Worm (Caenorhabditis elegans) whole organism, L3 larva: ENCODE measurements around the gene D1005.5.

Experiments used
- ama-1 ChIP-seq: fragments of 150-350 bp; optimal IDR thresholded peaks from 2 replicates; lab custom pipeline; 2018
- fos-1 ChIP-seq: fragments of 150-350 bp; optimal IDR thresholded peaks from 2 replicates; lab custom pipeline; 2014; ENCODE audit warnings: missing biosample characterization, missing genetic modification characterization
- lin-39 ChIP-seq: fragments of 150-350 bp; optimal IDR thresholded peaks from 2 replicates; lab custom pipeline; 2018; ENCODE audit warnings: missing biosample characterization, missing genetic modification reagents, missing genetic modification characterization
- nhr-28 ChIP-seq: fragments of 150-350 bp; optimal IDR thresholded peaks from 2 replicates; lab custom pipeline; 2014; ENCODE audit warnings: missing biosample characterization, missing genetic modification characterization
- nhr-76 ChIP-seq: fragments of 150-350 bp; sonication (generic microtip); optimal IDR thresholded peaks from 5 replicates; lab custom pipeline; 2014; ENCODE audit warnings: missing biosample characterization, missing genetic modification characterization

- TF ChIP-seq nhr-76 (tag; lab: Kevin White, UChicago) (no peak), ama-1 (lab: Kevin White, UChicago) (no peak), nhr-28 (tag; lab: Kevin White, UChicago) (no peak), lin-39 (tag; lab: Kevin White, UChicago) (peak; percentile 19), fos-1 (tag; lab: Kevin White, UChicago) (no peak)
Measured at ce11 chrX:1437097-1437496, 35.7 kb downstream of the D1005.5 start.
